Worm (Caenorhabditis elegans): ENCODE measurements around the gene F15G9.1.

DNA sequence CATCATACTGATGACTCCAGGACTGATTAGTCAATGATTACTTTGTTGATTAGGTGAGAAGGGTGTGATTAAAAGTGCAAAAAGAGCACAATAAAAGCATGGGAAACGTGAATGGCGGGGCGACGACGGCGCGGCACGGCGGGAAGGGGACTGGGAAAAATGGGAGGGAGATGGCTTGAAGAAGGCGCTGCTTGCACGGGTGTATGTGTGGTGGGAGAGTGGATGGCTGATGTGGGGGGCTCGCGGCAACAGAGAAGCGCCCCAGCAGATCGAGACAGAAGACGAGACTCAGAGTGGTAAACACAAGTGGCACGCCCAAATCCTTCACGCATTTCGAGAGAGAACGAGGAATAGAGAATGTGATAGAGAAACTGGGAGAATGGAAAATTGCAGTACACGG is 31.5 kb downstream of the F15G9.1 start, which contains the start of gene F15G9.5:
- TF ChIP-seq unc-62 (GFP tag; optimal IDR thresholded peaks at IDR 0.05) (no peak), lin-15B (tag; optimal IDR thresholded peaks at IDR 0.05) (no peak), tbx-2 (tag; optimal IDR thresholded peaks at IDR 0.05) (no peak), ama-1 (optimal IDR thresholded peaks at IDR 0.05) (no peak), snpc-4 (tag; optimal IDR thresholded peaks at IDR 0.05) (no peak), nhr-237 (tag; optimal IDR thresholded peaks at IDR 0.05) (no peak), skn-1 (tag; optimal IDR thresholded peaks at IDR 0.05) (no peak), nhr-28 (tag; optimal IDR thresholded peaks at IDR 0.05) (no peak), nhr-43 (tag; optimal IDR thresholded peaks at IDR 0.05; ENCODE audit: poor library complexity, severe bottlenecking) (no peak), mdl-1 (tag; optimal IDR thresholded peaks at IDR 0.05) (no peak), pha-4 (tag; optimal IDR thresholded peaks at IDR 0.05) (no peak)
